Worm (Caenorhabditis elegans) whole organism, early embryonic: ENCODE data around the gene hlh-4.

Experiments
- B0310.2 ChIP-seq: sonication (generic microtip); optimal IDR thresholded peaks from 2 replicates; lab custom pipeline; 2016; ENCODE audit warnings: mild to moderate bottlenecking, missing genetic modification characterization, missing compliant biosample characterization
- F13C5.2 ChIP-seq: sonication (generic microtip); optimal IDR thresholded peaks from 2 replicates; lab custom pipeline; 2017; ENCODE audit warnings: mild to moderate bottlenecking, missing genetic modification characterization, inconsistent platforms, missing compliant biosample characterization
- aly-1 ChIP-seq: sonication (generic microtip); optimal IDR thresholded peaks from 2 replicates; lab custom pipeline; 2016; ENCODE audit warnings: missing genetic modification characterization, missing compliant biosample characterization
- ama-1 ChIP-seq: fragments of 150-350 bp; optimal IDR thresholded peaks from 2 replicates; lab custom pipeline; 2014
- ceh-13 ChIP-seq: fragments of 200-800 bp; sonication (Bioruptor generic); optimal IDR thresholded peaks from 2 replicates; lab custom pipeline; 2018; ENCODE audit warnings: mild to moderate bottlenecking, missing genetic modification characterization, missing compliant biosample characterization
- ceh-36 ChIP-seq: sonication (generic microtip); optimal IDR thresholded peaks from 2 replicates; lab custom pipeline; 2016; ENCODE audit warnings: missing genetic modification characterization, inconsistent platforms, missing compliant biosample characterization
- ets-7 ChIP-seq: sonication (generic microtip); optimal IDR thresholded peaks from 2 replicates; lab custom pipeline; 2016; ENCODE audit warnings: missing genotype, missing genetic modification characterization, missing compliant biosample characterization
- flt-1 ChIP-seq: fragments of 200-800 bp; sonication (Bioruptor generic); IDR thresholded peaks from 2 replicates; pipeline ENCODE4 v1.3.6; 2022; ENCODE audit warnings: missing genetic modification characterization, missing compliant biosample characterization
- hmbx-1 ChIP-seq: sonication (generic microtip); optimal IDR thresholded peaks from 2 replicates; lab custom pipeline; 2016; ENCODE audit warnings: mild to moderate bottlenecking, missing genetic modification characterization, missing compliant biosample characterization
- hmg-4 ChIP-seq: fragments of 200-800 bp; sonication (Bioruptor generic); optimal IDR thresholded peaks from 2 replicates; lab custom pipeline; 2018; ENCODE audit warnings: mild to moderate bottlenecking, missing genetic modification characterization, missing compliant biosample characterization
- hnd-1 ChIP-seq: sonication (generic microtip); optimal IDR thresholded peaks from 2 replicates; lab custom pipeline; 2016; ENCODE audit warnings: missing genetic modification characterization, missing compliant biosample characterization
- pes-1 ChIP-seq: fragments of 200-800 bp; sonication (Bioruptor generic); IDR thresholded peaks from 2 replicates; pipeline ENCODE4 v1.3.6; 2022; ENCODE audit warnings: missing genetic modification reagents, missing genetic modification characterization, missing compliant biosample characterization
- scrt-1 ChIP-seq: fragments of 200-800 bp; sonication (Bioruptor generic); IDR thresholded peaks from 2 replicates; pipeline ENCODE4 v1.3.6; 2022; ENCODE audit warnings: missing genetic modification characterization, missing compliant biosample characterization
- sea-1 ChIP-seq: fragments of 200-800 bp; sonication (Bioruptor generic); conservative IDR thresholded peaks from 2 replicates; pipeline ENCODE4 v1.3.6; 2022; ENCODE audit warnings: missing genetic modification characterization, missing compliant biosample characterization
- tbx-11 ChIP-seq: fragments of 200-800 bp; sonication (Bioruptor generic); IDR thresholded peaks from 2 replicates; pipeline ENCODE4 v1.3.6; 2022; ENCODE audit warnings: missing genetic modification characterization, missing compliant biosample characterization
- tbx-37 ChIP-seq: fragments of 200-800 bp; sonication (Bioruptor generic); conservative IDR thresholded peaks from 2 replicates; pipeline ENCODE4 v1.3.6; 2022; ENCODE audit warnings: missing genetic modification reagents, missing genetic modification characterization, missing compliant biosample characterization
- tra-4 ChIP-seq: sonication (generic microtip); optimal IDR thresholded peaks from 2 replicates; lab custom pipeline; 2017; ENCODE audit warnings: missing genetic modification characterization, missing compliant biosample characterization

The hlh-4 gene

DNA sequence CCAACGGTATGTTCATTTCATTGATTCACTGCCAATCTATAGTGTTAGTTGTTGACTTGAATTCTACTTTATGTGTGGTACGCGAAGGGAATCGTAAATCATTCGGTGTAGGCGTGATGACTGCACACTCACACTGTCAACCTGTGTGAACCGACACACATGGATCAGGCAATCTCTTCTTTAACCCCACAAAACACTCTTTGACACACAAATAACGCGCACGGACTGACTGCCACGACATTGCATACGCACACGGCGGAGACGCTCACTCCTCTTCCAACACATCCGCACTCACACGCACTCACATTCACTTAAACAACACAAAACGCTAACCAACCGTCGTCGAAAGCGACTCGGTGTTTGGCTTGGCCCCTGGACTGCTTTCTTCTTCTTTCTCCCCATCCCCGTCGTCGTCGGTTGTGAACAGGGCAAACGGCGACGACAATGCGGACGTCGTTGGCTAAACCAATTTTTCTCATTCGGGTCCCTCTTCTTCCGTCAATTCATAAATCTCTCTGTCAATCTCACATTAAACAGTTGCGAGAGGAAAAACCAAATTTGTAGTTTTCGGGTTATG, 38.7 kb downstream of the hlh-4 start:
- TF ChIP-seq tra-4 (tag; lab: Kevin White, UChicago) (no peak), F13C5.2 (no peak), scrt-1 (no peak), sea-1 (0 out of 2 replicates have a peak, but pooled peaks have one; percentile 25), tbx-11 (GFP tag; lab: Robert Waterston, UW) (no peak), tbx-37 (no peak), flt-1 (GFP tag; lab: Robert Waterston, UW) (no peak), ets-7 (tag; lab: Kevin White, UChicago) (peak; percentile 7), hmbx-1 (tag; lab: Kevin White, UChicago) (no peak), hmg-4 (peak; percentile 59), aly-1 (no peak)

DNA sequence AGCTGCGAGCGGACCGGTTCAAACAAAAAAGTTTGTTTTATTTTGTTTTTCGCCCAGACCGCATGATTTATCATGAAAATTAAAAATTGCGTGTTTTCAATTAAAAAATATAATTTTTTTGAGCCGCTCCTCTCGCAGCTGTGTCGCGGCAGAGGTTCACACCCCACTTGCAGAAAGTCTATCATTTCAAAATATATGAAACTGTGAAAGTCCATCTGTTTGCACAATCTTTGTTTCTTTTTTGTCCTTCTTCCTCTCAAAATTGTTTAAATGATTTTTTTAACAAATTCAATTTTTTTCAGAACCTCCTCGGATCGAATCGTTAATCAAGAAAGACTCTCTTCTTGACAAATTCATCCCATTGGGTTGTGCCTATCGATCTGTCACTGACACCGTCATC, 39.3 kb downstream of the hlh-4 start, which contains the start of gene tlk-1:
Gene tlk-1 (plus strand): TSS at position 301 of the 400 bp plus-strand sequence.
- no peak for TF ChIP-seq ets-7 (tag; lab: Kevin White, UChicago)
- TF ChIP-seq flt-1 (GFP tag; lab: Robert Waterston, UW) = no peak
- no peak for TF ChIP-seq pes-1 (GFP tag; lab: Robert Waterston, UW)
- TF ChIP-seq scrt-1 = no peak
- TF ChIP-seq tbx-37 = no peak
- no peak for TF ChIP-seq hmg-4
- TF ChIP-seq F13C5.2 = no peak
- no peak for TF ChIP-seq tbx-11 (GFP tag; lab: Robert Waterston, UW)
- TF ChIP-seq hnd-1 (tag; lab: Kevin White, UChicago) = no peak
- no peak for TF ChIP-seq ceh-13 (GFP tag; lab: Kevin White, UChicago)
- TF ChIP-seq ama-1 (lab: Kevin White, UChicago) = no peak
- no peak for TF ChIP-seq tra-4 (tag; lab: Kevin White, UChicago)
- no peak for TF ChIP-seq B0310.2 (tag; lab: Kevin White, UChicago)
- no peak for TF ChIP-seq sea-1
- no peak for TF ChIP-seq aly-1

DNA sequence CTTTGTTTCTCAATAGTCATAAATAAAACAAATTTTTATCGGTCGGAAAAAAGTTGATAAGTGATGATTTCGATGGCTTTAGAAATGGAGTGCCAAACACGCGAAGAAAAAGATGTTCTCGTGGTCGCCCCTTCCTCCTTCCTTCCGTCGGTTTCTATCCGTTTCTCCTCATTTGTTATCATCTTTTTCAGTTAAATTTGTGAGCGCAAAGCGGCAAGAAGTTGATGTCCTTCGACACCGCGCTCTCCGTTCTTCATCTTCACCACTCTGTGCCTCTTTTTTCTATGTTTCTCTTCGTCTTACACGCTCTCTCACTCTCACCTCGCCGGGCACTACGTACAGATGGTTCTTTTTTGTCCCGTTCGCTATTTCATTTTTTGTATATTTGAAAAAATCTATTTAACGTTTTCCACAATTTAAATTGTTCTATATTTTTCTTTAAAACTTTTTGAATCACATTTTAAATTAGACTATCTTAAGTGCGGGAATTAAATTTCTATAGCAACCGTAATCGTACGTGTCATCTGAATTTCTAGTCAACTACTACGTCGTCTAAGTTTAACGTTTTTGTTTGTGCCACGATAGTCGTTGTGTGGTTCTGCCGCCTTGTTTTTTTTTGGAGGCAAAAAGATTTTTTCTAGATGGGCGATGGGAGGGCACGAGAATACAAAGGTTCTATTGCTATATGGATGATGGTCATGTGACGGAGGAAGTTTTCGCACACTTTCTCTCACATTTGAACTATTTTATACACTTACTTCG, 40.0 kb downstream of the hlh-4 start:
- TF ChIP-seq ceh-36 (tag; lab: Kevin White, UChicago) (no peak), F13C5.2 (no peak), ceh-13 (GFP tag; lab: Kevin White, UChicago) (no peak), sea-1 (no peak), hmg-4 (no peak), B0310.2 (tag; lab: Kevin White, UChicago) (no peak), ama-1 (lab: Kevin White, UChicago) (no peak), tbx-37 (no peak), ets-7 (tag; lab: Kevin White, UChicago) (no peak)

DNA sequence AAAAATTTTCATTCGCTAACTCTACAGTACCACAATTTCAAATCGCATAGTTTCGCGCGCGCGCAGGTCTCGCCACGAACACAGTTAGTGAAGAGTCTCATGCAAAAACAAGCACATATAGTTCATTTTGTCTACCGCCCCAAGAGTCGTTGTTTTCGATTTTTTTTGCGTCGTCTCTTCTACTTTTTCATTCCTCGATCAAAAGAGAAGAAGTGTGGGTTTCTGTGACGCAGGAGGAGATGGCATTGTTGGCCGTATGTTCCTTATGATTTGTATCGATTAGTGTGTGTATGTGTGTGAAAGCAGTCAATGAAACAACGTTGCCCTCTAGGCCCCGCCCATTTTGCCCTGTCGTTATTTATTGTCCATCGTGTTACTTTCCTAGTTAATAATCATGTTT, 41.0 kb downstream of the hlh-4 start:
- TF ChIP-seq tbx-37 (no peak), F13C5.2 (no peak), aly-1 (no peak), hmg-4 (no peak), ets-7 (tag; lab: Kevin White, UChicago) (no peak), ceh-36 (tag; lab: Kevin White, UChicago) (no peak), tbx-11 (GFP tag; lab: Robert Waterston, UW) (no peak), scrt-1 (no peak), sea-1 (no peak), ceh-13 (GFP tag; lab: Kevin White, UChicago) (no peak)

DNA sequence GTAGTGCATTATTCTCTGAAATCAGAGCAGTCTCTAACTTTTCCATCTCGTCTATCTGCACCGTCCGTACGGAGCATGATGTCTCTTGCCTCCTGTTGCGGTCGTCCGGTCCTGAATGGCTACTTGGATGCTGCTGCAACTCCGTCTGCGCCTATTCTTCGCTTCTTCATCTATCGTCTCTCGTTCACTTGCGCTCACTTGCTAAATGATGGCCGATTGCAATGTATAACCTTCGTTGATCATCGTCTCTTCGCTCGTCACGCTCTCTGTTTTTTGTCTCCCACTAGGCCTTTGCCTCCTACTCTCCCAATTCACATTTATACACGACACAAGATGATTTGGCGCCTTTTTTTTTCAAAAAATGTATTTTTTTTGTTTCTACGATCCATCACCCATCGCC, 41.5 kb downstream of the hlh-4 start:
- TF ChIP-seq hmg-4 = peak; percentile 60
- TF ChIP-seq ceh-36 (tag; lab: Kevin White, UChicago) = no peak

DNA sequence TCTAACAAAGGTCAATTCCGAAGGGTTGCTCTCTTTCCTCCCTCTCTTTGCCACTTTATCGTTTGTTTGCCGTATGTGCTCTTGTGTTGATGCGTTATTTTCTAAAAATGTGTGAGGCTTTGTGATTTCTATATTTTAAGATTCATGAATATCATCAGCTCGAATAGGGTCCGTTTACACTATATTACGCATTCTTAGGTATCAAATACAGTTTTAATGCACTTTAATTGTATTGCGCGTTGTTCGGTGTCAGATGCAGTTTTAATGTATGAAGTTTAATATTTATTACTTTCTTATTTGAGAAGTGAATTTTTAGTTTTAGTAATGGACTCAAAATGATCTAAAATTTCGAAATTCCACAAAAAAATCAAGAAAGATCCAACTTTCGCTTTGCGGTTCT, 42.4 kb downstream of the hlh-4 start, which contains the start of gene bud-31:
Gene bud-31 (minus strand): TSS at position 101 of the 400 bp plus-strand sequence.
- TF ChIP-seq tbx-37 = no peak
- no peak for TF ChIP-seq F13C5.2
- no peak for TF ChIP-seq pes-1 (GFP tag; lab: Robert Waterston, UW)
- TF ChIP-seq ama-1 (lab: Kevin White, UChicago) = no peak
- no peak for TF ChIP-seq hmbx-1 (tag; lab: Kevin White, UChicago)

DNA sequence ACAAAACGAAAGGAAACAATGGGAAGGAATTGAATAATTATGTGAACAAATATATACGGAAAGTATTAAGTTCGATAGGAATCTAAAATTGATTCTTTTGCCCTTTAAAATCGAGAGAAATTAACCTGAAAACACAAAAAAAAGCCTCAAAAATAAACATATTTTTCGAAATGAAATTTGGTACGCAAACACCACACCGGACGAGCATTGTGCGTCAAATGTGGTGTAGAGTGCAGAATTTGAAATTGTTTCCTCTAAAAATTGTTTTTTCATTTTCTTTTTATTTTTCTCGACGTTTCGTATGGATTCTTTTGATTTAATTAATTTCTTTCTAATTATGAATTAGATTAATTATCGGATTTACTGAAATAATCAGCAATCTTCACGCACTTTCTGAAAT, 43.5 kb downstream of the hlh-4 start:
- TF ChIP-seq F13C5.2 (peak; percentile 10), tbx-37 (no peak)

DNA sequence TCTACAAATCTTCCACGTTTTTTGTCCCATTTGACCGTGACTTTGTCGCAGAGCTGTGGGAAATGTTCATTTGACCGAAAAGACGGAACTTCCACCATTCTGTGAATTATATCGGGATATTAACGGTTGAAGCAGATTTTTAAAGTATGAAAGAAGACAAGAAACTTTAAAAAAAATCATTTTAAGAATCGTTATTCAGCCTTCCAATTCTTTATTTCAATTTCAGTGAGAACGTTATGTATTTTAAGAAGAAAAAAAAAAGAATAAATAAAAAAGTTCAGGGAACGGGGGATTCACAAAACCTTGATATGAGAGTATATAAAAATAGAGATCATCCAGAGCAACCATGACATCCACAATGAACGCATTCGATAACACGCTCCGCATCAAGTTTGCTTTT, 44.4 kb downstream of the hlh-4 start, which contains the start of gene set-3:
Gene set-3 (minus strand): TSS at position 101 of the 400 bp plus-strand sequence.
- TF ChIP-seq B0310.2 (tag; lab: Kevin White, UChicago) (no peak), hmbx-1 (tag; lab: Kevin White, UChicago) (no peak), pes-1 (GFP tag; lab: Robert Waterston, UW) (no peak), ets-7 (tag; lab: Kevin White, UChicago) (no peak), tbx-37 (no peak), sea-1 (no peak), F13C5.2 (no peak), flt-1 (GFP tag; lab: Robert Waterston, UW) (no peak)

DNA sequence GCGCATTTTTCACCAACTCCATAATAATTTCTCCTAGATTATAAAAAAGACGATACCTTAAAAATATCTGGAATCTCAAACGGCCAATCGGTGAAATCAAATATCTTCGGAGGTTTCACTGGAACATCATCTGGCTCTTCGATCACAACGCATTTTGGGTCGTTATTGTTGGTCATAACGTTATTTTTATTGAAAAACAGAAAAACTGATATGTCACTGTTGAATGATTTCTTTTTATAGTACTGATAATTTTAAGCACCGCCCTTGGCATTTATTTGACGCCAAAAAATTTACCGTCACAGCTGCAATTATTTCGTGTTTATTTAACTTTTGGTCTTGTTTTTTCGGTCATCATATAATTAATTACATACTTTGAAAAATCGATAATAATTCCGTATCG, 48.8 kb downstream of the hlh-4 start, which contains the start of gene best-5:
Gene best-5 (minus strand): TSS at position 210 of the 400 bp plus-strand sequence.
- TF ChIP-seq hmbx-1 (tag; lab: Kevin White, UChicago) = no peak
- no peak for TF ChIP-seq tra-4 (tag; lab: Kevin White, UChicago)
- no peak for TF ChIP-seq tbx-37
- TF ChIP-seq ceh-36 (tag; lab: Kevin White, UChicago) = no peak
- TF ChIP-seq sea-1 = no peak
